Worm (Caenorhabditis elegans) whole organism, L1 larva: ENCODE data around the gene fkh-3.

Source experiments
- C34B4.2 ChIP-seq: sonication (generic microtip); optimal IDR thresholded peaks from 2 replicates; lab custom pipeline; 2017; ENCODE audit warnings: mild to moderate bottlenecking, missing genetic modification characterization, missing compliant biosample characterization
- Y116A8C.19 ChIP-seq: sonication (generic microtip); optimal IDR thresholded peaks from 2 replicates; lab custom pipeline; 2016; ENCODE audit warnings: missing compliant biosample characterization, missing genetic modification characterization, borderline replicate concordance
- blmp-1 ChIP-seq: fragments of 150-350 bp; optimal IDR thresholded peaks from 2 replicates; lab custom pipeline; 2014; ENCODE audit warnings: missing biosample characterization, missing genetic modification characterization
- ceh-82 ChIP-seq, 3 experiments: fragments of 150-350 bp in 1 of 3; sonication (generic microtip) in 2 of 3; optimal IDR thresholded peaks; 2 replicates each; lab custom pipeline; 2014 to 2017; ENCODE audit warnings: missing biosample characterization in 3 of 3, missing genetic modification characterization in 3 of 3
- efl-3 ChIP-seq: fragments of 200-800 bp; sonication (Bioruptor generic); optimal IDR thresholded peaks from 2 replicates; lab custom pipeline; 2018; ENCODE audit warnings: mild to moderate bottlenecking, missing genetic modification characterization, missing compliant biosample characterization
- egl-13 ChIP-seq: sonication (generic microtip); optimal IDR thresholded peaks from 2 replicates; lab custom pipeline; 2016; ENCODE audit warnings: missing genotype, missing genetic modification reagents, missing genetic modification characterization, missing compliant biosample characterization
- elt-2 ChIP-seq: sonication (generic microtip); optimal IDR thresholded peaks from 2 replicates; lab custom pipeline; 2016; ENCODE audit warnings: missing genetic modification characterization, mild to moderate bottlenecking, inconsistent platforms, missing compliant biosample characterization, missing genetic modification reagents
- fkh-4 ChIP-seq: sonication (generic microtip); optimal IDR thresholded peaks from 2 replicates; lab custom pipeline; 2016; ENCODE audit warnings: missing compliant biosample characterization, missing genetic modification characterization, borderline replicate concordance
- fkh-8 ChIP-seq: sonication (generic microtip); optimal IDR thresholded peaks from 2 replicates; lab custom pipeline; 2016; ENCODE audit warnings: mild to moderate bottlenecking, missing genetic modification characterization, missing compliant biosample characterization
- grh-1 ChIP-seq: fragments of 200-800 bp; sonication (Bioruptor generic); IDR thresholded peaks from 2 replicates; pipeline ENCODE4 v1.3.6; 2022; ENCODE audit warnings: missing genetic modification reagents, missing genetic modification characterization, missing compliant biosample characterization
- hlh-17 ChIP-seq: fragments of 200-800 bp; sonication (Bioruptor generic); optimal IDR thresholded peaks from 2 replicates; lab custom pipeline; 2018; ENCODE audit warnings: missing genetic modification characterization, mild to moderate bottlenecking, missing compliant biosample characterization, moderate library complexity, borderline replicate concordance
- hpl-2 ChIP-seq: fragments of 150-350 bp; optimal IDR thresholded peaks from 2 replicates; lab custom pipeline; 2014; ENCODE audit warnings: missing biosample characterization, missing genetic modification reagents, missing genetic modification characterization
- isw-1 ChIP-seq: fragments of 200-800 bp; sonication (Bioruptor generic); IDR thresholded peaks from 2 replicates; pipeline ENCODE4 v1.3.6; 2022; ENCODE audit warnings: missing genetic modification characterization, missing compliant biosample characterization
- jun-1 ChIP-seq: fragments of 150-350 bp; optimal IDR thresholded peaks from 2 replicates; lab custom pipeline; 2014; ENCODE audit warnings: missing biosample characterization, missing genetic modification reagents, missing genetic modification characterization
- lin-14 ChIP-seq: fragments of 200-800 bp; sonication (Bioruptor generic); optimal IDR thresholded peaks from 2 replicates; lab custom pipeline; 2018; ENCODE audit warnings: mild to moderate bottlenecking, missing genetic modification characterization, moderate library complexity, missing compliant biosample characterization
- lin-15B ChIP-seq: fragments of 150-350 bp; sonication (generic microtip); optimal IDR thresholded peaks from 3 replicates; lab custom pipeline; 2014; ENCODE audit warnings: missing biosample characterization, missing genetic modification characterization
- lin-39 ChIP-seq: fragments of 150-350 bp; optimal IDR thresholded peaks from 2 replicates; lab custom pipeline; 2014; ENCODE audit warnings: missing biosample characterization, missing genetic modification reagents, missing genetic modification characterization
- lir-3 ChIP-seq: sonication (generic microtip); optimal IDR thresholded peaks from 2 replicates; lab custom pipeline; 2016; ENCODE audit warnings: mild to moderate bottlenecking, missing genetic modification characterization, moderate library complexity, missing compliant biosample characterization; ENCODE audit not compliant: poor library complexity
- lsy-2 ChIP-seq, 2 experiments: fragments of 150-350 bp; optimal IDR thresholded peaks; 2 replicates each; lab custom pipeline; 2014; ENCODE audit warnings: missing biosample characterization in 2 of 2, missing genetic modification characterization in 2 of 2
- mdl-1 ChIP-seq, 2 experiments: fragments of 150-350 bp; optimal IDR thresholded peaks; 2 replicates each; lab custom pipeline; 2014 to 2017; ENCODE audit warnings: missing biosample characterization in 2 of 2, missing genetic modification characterization in 2 of 2, inconsistent platforms in 1 of 2
- mep-1 ChIP-seq: fragments of 150-350 bp; optimal IDR thresholded peaks from 2 replicates; lab custom pipeline; 2014; ENCODE audit warnings: missing biosample characterization, missing genetic modification characterization
- nhr-11 ChIP-seq: fragments of 150-350 bp; optimal IDR thresholded peaks from 2 replicates; lab custom pipeline; 2014; ENCODE audit warnings: missing biosample characterization, missing genetic modification characterization
- nhr-12 ChIP-seq: sonication (generic microtip); optimal IDR thresholded peaks from 2 replicates; lab custom pipeline; 2017; ENCODE audit warnings: missing biosample characterization, missing genetic modification characterization
- nhr-19 ChIP-seq: fragments of 200-800 bp; sonication (Bioruptor generic); conservative IDR thresholded peaks from 2 replicates; pipeline ENCODE4 v1.3.6; 2022; ENCODE audit warnings: missing genetic modification characterization, missing compliant biosample characterization
- nhr-20 ChIP-seq: sonication (generic microtip); optimal IDR thresholded peaks from 2 replicates; lab custom pipeline; 2016; ENCODE audit warnings: mild to moderate bottlenecking, missing genetic modification characterization, missing compliant biosample characterization
- nhr-28 ChIP-seq: fragments of 150-350 bp; optimal IDR thresholded peaks from 2 replicates; lab custom pipeline; 2014; ENCODE audit warnings: missing biosample characterization, missing genetic modification characterization
- nhr-47 ChIP-seq: sonication (generic microtip); optimal IDR thresholded peaks from 2 replicates; lab custom pipeline; 2016; ENCODE audit warnings: mild to moderate bottlenecking, missing genetic modification characterization, moderate library complexity, missing compliant biosample characterization
- pax-3 ChIP-seq: fragments of 200-800 bp; sonication (Bioruptor generic); optimal IDR thresholded peaks from 2 replicates; lab custom pipeline; 2018; ENCODE audit warnings: mild to moderate bottlenecking, missing genetic modification characterization, moderate library complexity, missing compliant biosample characterization
- pqm-1 ChIP-seq: sonication (generic microtip); optimal IDR thresholded peaks from 3 replicates; lab custom pipeline; 2017; ENCODE audit warnings: missing biosample characterization, missing genetic modification characterization
- rnt-1 ChIP-seq: sonication (generic microtip); optimal IDR thresholded peaks from 2 replicates; lab custom pipeline; 2016; ENCODE audit warnings: mild to moderate bottlenecking, missing genetic modification characterization, moderate library complexity, missing compliant biosample characterization
- snu-23 ChIP-seq: sonication (generic microtip); optimal IDR thresholded peaks from 2 replicates; lab custom pipeline; 2016; ENCODE audit warnings: missing genetic modification characterization, missing compliant biosample characterization
- sptf-1 ChIP-seq: fragments of 150-350 bp; optimal IDR thresholded peaks from 2 replicates; lab custom pipeline; 2014; ENCODE audit warnings: missing biosample characterization, missing genetic modification characterization
- sup-37 ChIP-seq: fragments of 200-800 bp; sonication (Bioruptor generic); optimal IDR thresholded peaks from 2 replicates; lab custom pipeline; 2018; ENCODE audit warnings: mild to moderate bottlenecking, missing genetic modification characterization, missing compliant biosample characterization
- swsn-7 ChIP-seq: sonication (generic microtip); optimal IDR thresholded peaks from 2 replicates; lab custom pipeline; 2016; ENCODE audit warnings: missing genetic modification characterization, missing compliant biosample characterization
- tbx-2 ChIP-seq: sonication (generic microtip); optimal IDR thresholded peaks from 2 replicates; lab custom pipeline; 2016; ENCODE audit warnings: missing genetic modification characterization, missing compliant biosample characterization
- unc-86 ChIP-seq: sonication (generic microtip); optimal IDR thresholded peaks from 2 replicates; lab custom pipeline; 2016; ENCODE audit warnings: missing genetic modification characterization, missing compliant biosample characterization
- vab-15 ChIP-seq: sonication (generic microtip); optimal IDR thresholded peaks from 2 replicates; lab custom pipeline; 2017; ENCODE audit warnings: missing genotype, mild to moderate bottlenecking, missing genetic modification characterization, missing compliant biosample characterization
- xbp-1 ChIP-seq: sonication (generic microtip); optimal IDR thresholded peaks from 2 replicates; lab custom pipeline; 2016; ENCODE audit warnings: missing genetic modification characterization, missing compliant biosample characterization
- zag-1 ChIP-seq: fragments of 150-350 bp; optimal IDR thresholded peaks from 2 replicates; lab custom pipeline; 2014; ENCODE audit warnings: missing biosample characterization, missing genetic modification characterization
- ztf-4 ChIP-seq: fragments of 150-350 bp; optimal IDR thresholded peaks from 2 replicates; lab custom pipeline; 2014; ENCODE audit warnings: missing biosample characterization, missing genetic modification characterization

Gene fkh-3

DNA sequence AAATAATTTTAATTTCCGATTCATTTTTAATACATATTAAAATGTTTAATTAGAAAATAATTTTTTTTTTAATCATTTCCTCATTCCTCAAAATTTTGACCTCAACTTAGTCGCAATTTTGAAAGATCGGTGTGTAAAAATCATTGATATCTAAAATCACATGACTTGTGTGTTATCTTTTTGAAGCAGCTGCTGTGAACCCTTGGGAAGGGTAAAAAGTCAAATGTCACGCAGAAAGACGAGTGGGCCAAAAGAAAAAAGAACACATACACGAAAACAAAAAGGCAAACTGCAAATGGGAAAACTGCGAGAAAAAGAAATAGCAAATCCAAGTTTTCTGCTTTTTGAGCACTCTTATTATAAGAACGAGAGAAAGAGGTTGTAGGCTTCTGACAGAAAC lies 40.0 kb downstream of the fkh-3 start (continued):
- no peak for TF ChIP-seq hlh-17
- no peak for TF ChIP-seq nhr-12 (tag; lab: Kevin White, UChicago)
- TF ChIP-seq snu-23 (GFP tag; lab: Kevin White, UChicago), result peak; percentile 28
- no peak for TF ChIP-seq xbp-1 (tag; lab: Kevin White, UChicago)
- no peak for TF ChIP-seq zag-1 (tag; lab: Kevin White, UChicago)
- peak; percentile 4 to 34 for TF ChIP-seq lsy-2 (tag; optimal IDR thresholded peaks at IDR 0.05; lab: Kevin White, UChicago)
- no peak for TF ChIP-seq Y116A8C.19 (tag; lab: Kevin White, UChicago)

DNA sequence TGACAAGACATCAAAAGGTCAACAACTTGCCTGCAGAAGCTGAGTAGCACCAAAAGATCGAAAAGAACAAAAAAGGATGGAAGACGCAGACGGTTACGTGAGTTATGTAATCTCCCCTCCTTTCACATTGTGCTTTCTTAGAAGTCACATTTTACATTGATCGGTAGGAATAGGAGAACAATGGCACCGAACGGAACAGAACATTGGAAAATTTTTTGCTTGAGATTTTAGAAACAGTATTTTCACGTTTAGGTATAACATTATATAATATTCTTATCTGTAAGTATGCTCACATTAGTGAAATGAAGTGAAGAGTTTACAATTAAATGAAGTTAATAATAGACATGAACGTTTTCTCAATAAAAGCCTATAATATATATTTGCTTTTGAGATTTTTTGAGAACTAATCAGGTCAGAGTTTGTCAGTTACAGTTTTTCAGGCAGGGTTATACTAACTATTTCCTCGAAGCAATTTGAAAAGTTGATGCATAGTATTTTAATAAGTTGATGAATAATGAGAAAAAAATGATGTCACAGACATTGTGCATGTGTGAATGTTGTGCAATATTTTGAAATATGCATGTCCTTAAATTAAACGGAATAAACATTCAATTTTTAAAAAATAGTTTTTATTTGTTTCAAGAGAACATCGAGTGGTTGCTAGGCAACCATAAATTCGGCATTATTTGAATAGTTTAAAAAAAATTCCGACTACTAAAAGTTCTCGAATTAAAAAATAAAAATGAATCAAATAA lies 42.1 kb downstream of the fkh-3 start:
- TF ChIP-seq hpl-2 (GFP tag; lab: Kevin White, UChicago), result no peak
- TF ChIP-seq sptf-1 (tag; lab: Kevin White, UChicago), result no peak
- TF ChIP-seq elt-2 (tag; lab: Kevin White, UChicago), result no peak
- no peak for TF ChIP-seq egl-13 (tag; lab: Kevin White, UChicago)
- TF ChIP-seq hlh-17, result no peak
- TF ChIP-seq lin-39, result no peak
- no peak for TF ChIP-seq lir-3 (tag; lab: Kevin White, UChicago)
- no peak for TF ChIP-seq pqm-1 (tag; lab: Kevin White, UChicago)
- TF ChIP-seq swsn-7, result no peak
- TF ChIP-seq grh-1 (GFP tag; lab: Robert Waterston, UW), result no peak
- TF ChIP-seq rnt-1, result no peak
- no peak for TF ChIP-seq nhr-28 (tag; lab: Kevin White, UChicago)
- TF ChIP-seq nhr-12 (tag; lab: Kevin White, UChicago), result no peak
- peak; percentile 20 for TF ChIP-seq lin-14
- no peak for TF ChIP-seq ztf-4
- TF ChIP-seq mdl-1 (tag; optimal IDR thresholded peaks at IDR 0.05; lab: Kevin White, UChicago), result no peak
- no peak for TF ChIP-seq unc-86
- TF ChIP-seq ceh-82 (tag; optimal IDR thresholded peaks at IDR 0.05; lab: Kevin White, UChicago), result peak in 1 of 3 experiments; percentile 18
- TF ChIP-seq nhr-47 (tag; lab: Kevin White, UChicago), result no peak
- TF ChIP-seq fkh-8, result peak; percentile 33
- TF ChIP-seq sup-37 (GFP tag; lab: Kevin White, UChicago), result no peak
- TF ChIP-seq fkh-4 (tag; lab: Kevin White, UChicago), result no peak
- TF ChIP-seq efl-3, result no peak
- no peak for TF ChIP-seq isw-1 (GFP tag; lab: Robert Waterston, UW)
- TF ChIP-seq nhr-19 (GFP tag; lab: Robert Waterston, UW), result no peak

DNA sequence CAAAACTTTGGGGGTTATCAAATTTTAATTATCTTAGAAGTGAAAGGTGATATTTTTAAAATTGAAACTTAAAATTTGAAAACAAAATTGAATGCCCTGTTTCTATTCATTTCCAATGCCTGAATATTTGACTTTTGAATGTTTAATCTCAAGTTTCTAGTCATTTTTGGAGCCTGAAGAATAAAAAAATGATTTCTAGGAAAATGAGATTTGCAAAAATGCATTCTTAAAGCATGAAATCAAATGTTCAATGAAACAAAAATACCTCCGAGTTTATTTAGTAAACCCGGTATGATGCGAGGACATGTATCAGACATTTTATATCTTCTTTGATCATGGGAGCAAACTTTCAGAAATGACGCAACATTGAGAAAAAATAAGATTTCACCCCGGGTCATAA lies 44.2 kb downstream of the fkh-3 start:
- TF ChIP-seq tbx-2, result no peak
- peak; percentile 72 for TF ChIP-seq nhr-11

DNA sequence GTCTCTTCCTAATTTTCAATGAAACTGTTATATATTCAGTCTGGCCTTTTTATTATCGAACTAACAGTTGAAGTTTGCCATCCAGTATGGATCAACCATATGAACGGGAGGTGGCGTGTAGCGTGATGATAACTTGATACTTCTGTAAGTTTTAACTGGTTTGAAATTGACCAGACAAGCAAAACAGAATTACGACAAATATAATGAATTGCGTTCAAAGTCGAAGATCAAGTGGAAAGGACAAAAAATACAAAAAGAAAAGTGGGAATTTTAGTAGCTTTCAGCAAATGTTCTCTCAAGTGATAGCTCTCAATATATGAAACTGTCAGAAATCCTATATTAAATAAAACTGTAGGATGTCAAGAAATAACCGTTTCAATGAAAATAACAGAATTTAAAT lies 46.4 kb downstream of the fkh-3 start, which contains the start of the genes C49F8.14 and gem-1:
Gene C49F8.14, minus strand, starts transcription at position 99 of the 400 bp plus-strand sequence.
Gene gem-1, minus strand, starts transcription at position 142 of the 400 bp plus-strand sequence.
- TF ChIP-seq vab-15 (tag; lab: Kevin White, UChicago) (no peak), pax-3 (no peak), mep-1 (no peak), C34B4.2 (tag; lab: Kevin White, UChicago) (no peak), nhr-20 (tag; lab: Kevin White, UChicago) (no peak), nhr-47 (tag; lab: Kevin White, UChicago) (no peak), blmp-1 (tag; lab: Kevin White, UChicago) (no peak), tbx-2 (no peak), lin-39 (no peak), lir-3 (tag; lab: Kevin White, UChicago) (no peak), lin-15B (tag; lab: Kevin White, UChicago) (no peak), jun-1 (tag; lab: Kevin White, UChicago) (no peak), hpl-2 (GFP tag; lab: Kevin White, UChicago) (no peak)
